Worm (Caenorhabditis elegans) whole organism, late embryonic: ENCODE results near the gene T01G6.10.

Source experiments
- ama-1 ChIP-seq: fragments of 150-350 bp; optimal IDR thresholded peaks from 2 replicates; lab custom pipeline; 2014
- ceh-14 ChIP-seq: sonication (generic microtip); optimal IDR thresholded peaks from 2 replicates; lab custom pipeline; 2016; ENCODE audit warnings: missing genotype, missing genetic modification characterization, missing compliant biosample characterization
- ceh-31 ChIP-seq: sonication (generic microtip); optimal IDR thresholded peaks from 2 replicates; lab custom pipeline; 2016; ENCODE audit warnings: missing genetic modification characterization, missing compliant biosample characterization
- fkh-10 ChIP-seq: fragments of 150-350 bp; optimal IDR thresholded peaks from 2 replicates; lab custom pipeline; 2014; ENCODE audit warnings: missing biosample characterization, missing genetic modification reagents, missing genetic modification characterization
- nhr-11 ChIP-seq: fragments of 150-350 bp; optimal IDR thresholded peaks from 2 replicates; lab custom pipeline; 2014; ENCODE audit warnings: missing biosample characterization, missing genetic modification characterization
- pag-3 ChIP-seq: sonication (generic microtip); optimal IDR thresholded peaks from 2 replicates; lab custom pipeline; 2016; ENCODE audit warnings: missing compliant biosample characterization, missing genetic modification characterization, borderline replicate concordance
- pha-4 ChIP-seq: fragments of 150-350 bp; optimal IDR thresholded peaks from 2 replicates; lab custom pipeline; 2018; ENCODE audit warnings: missing biosample characterization, missing genetic modification reagents, missing genetic modification characterization
- sox-4 ChIP-seq: sonication (generic microtip); optimal IDR thresholded peaks from 2 replicates; lab custom pipeline; 2017; ENCODE audit warnings: mild to moderate bottlenecking, missing genetic modification characterization, inconsistent platforms, missing compliant biosample characterization

ce11 chrV:484285-484890 lies 18.6 kb downstream of the T01G6.10 start, which contains the start of gene nhr-212:
- TF ChIP-seq pag-3 (tag; lab: Kevin White, UChicago): no peak
- no peak for TF ChIP-seq pha-4 (tag; lab: Kevin White, UChicago)
- no peak for TF ChIP-seq nhr-11 (tag; lab: Kevin White, UChicago)
- TF ChIP-seq ama-1 (lab: Kevin White, UChicago): no peak
- TF ChIP-seq ceh-14 (tag; lab: Kevin White, UChicago): no peak
- TF ChIP-seq sox-4 (tag; lab: Kevin White, UChicago): no peak
- TF ChIP-seq ceh-31 (tag; lab: Kevin White, UChicago): no peak
- TF ChIP-seq fkh-10 (GFP tag; lab: Kevin White, UChicago): no peak
